Worm (Caenorhabditis elegans) whole organism, late embryonic: Measurements from ENCODE around the gene spas-1.

ENCODE experiments used
- F13H6.1 ChIP-seq: sonication (generic microtip); optimal IDR thresholded peaks from 2 replicates; lab custom pipeline; 2016; ENCODE audit warnings: missing genetic modification characterization, missing compliant biosample characterization
- ama-1 ChIP-seq: fragments of 150-350 bp; optimal IDR thresholded peaks from 2 replicates; lab custom pipeline; 2014
- ceh-31 ChIP-seq: sonication (generic microtip); optimal IDR thresholded peaks from 2 replicates; lab custom pipeline; 2016; ENCODE audit warnings: missing genetic modification characterization, missing compliant biosample characterization
- fax-1 ChIP-seq: sonication (generic microtip); optimal IDR thresholded peaks from 2 replicates; lab custom pipeline; 2016; ENCODE audit warnings: missing genotype, missing genetic modification characterization, missing compliant biosample characterization
- fkh-10 ChIP-seq: fragments of 150-350 bp; optimal IDR thresholded peaks from 2 replicates; lab custom pipeline; 2014; ENCODE audit warnings: missing biosample characterization, missing genetic modification reagents, missing genetic modification characterization
- gmeb-2 ChIP-seq: sonication (generic microtip); optimal IDR thresholded peaks from 2 replicates; lab custom pipeline; 2016; ENCODE audit warnings: missing genetic modification characterization, inconsistent platforms, missing compliant biosample characterization
- pag-3 ChIP-seq: sonication (generic microtip); optimal IDR thresholded peaks from 2 replicates; lab custom pipeline; 2016; ENCODE audit warnings: missing compliant biosample characterization, missing genetic modification characterization, borderline replicate concordance
- pat-9 ChIP-seq: fragments of 200-800 bp; sonication (Bioruptor generic); optimal IDR thresholded peaks from 2 replicates; lab custom pipeline; 2018; ENCODE audit warnings: mild to moderate bottlenecking, missing genetic modification characterization, moderate library complexity, missing compliant biosample characterization
- sox-2 ChIP-seq: fragments of 200-800 bp; sonication (Bioruptor generic); IDR thresholded peaks from 2 replicates; pipeline ENCODE4 v1.3.6; 2022; ENCODE audit warnings: missing genetic modification reagents, missing genetic modification characterization, missing compliant biosample characterization
- tbx-2 ChIP-seq: sonication (generic microtip); optimal IDR thresholded peaks from 2 replicates; lab custom pipeline; 2016; ENCODE audit warnings: missing genetic modification characterization, missing compliant biosample characterization

- TF ChIP-seq ama-1 (no peak), fkh-10 (GFP tag; lab: Kevin White, UChicago) (no peak), fax-1 (tag; lab: Kevin White, UChicago) (no peak), tbx-2 (tag; lab: Kevin White, UChicago) (no peak), sox-2 (GFP tag; lab: Robert Waterston, UW) (no peak), pat-9 (tag; lab: Kevin White, UChicago) (no peak), pag-3 (tag; lab: Kevin White, UChicago) (no peak), gmeb-2 (tag; lab: Kevin White, UChicago) (no peak), ceh-31 (tag; lab: Kevin White, UChicago) (no peak), F13H6.1 (no peak)
These were observed 7.5 kb upstream of the spas-1 start, which contains the start of gene B0222.11 for ce11 chrV:9168089-9168488.
